Worm (Caenorhabditis elegans): ENCODE data around the gene Y82E9BL.5.
A peak's percentile ranks its signal among the peaks of the same experiment; 100 is the strongest.
"Not testable (repeated sequence)": the region's sequence is repeated elsewhere in the genome, so short reads cannot be mapped to it uniquely, and the experiment has no call there.

Gene Y82E9BL.5

DNA sequence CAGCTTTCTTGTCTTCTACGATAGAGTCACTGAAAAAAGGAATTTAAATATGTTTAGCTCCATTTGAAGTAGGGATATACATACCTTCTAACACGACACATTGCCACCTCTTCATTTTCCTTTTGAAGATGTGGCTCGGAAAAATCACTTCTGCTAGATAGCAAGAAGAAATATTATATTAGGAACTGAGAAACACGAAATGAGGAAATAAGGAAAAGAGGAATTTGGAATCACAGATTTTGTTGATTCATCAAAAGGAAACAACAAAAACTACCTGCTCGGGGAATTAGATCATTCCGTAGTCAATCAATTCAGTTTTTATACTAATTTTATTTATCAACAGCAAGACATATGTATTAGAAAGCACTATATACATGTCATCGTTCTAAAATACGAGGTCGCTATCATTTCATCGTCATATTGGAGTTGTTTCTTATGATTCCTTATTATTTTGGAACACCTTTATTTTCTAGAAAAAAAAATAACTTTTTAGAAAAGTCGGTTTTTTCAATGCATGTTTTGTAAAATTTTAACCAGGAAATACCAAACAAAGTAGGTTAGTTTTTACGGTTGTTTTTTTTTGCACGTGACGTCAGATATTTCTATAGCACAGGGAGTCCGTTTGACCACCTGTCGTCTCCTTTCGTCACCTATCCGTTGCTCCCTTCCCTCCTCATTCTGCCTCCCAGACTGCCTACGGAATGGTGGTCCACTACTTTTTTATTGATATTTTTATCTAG, 33.3 kb upstream of the Y82E9BL.5 start, which contains the start of the genes pals-21 and Y82E9BR.6:
pals-21 (minus strand) TSS at position 101 of the 740 bp plus-strand sequence.
Y82E9BR.6 (plus strand) TSS at position 690 of the 740 bp plus-strand sequence.
- TF ChIP-seq atf-7 (tag; optimal IDR thresholded peaks at IDR 0.05) (no peak), cebp-2 (GFP tag; IDR thresholded peaks at IDR 0.05) (0 out of 2 replicates have a peak, but pooled peaks have one; percentile 8), egl-18 (GFP tag; IDR thresholded peaks at IDR 0.05) (no peak)

DNA sequence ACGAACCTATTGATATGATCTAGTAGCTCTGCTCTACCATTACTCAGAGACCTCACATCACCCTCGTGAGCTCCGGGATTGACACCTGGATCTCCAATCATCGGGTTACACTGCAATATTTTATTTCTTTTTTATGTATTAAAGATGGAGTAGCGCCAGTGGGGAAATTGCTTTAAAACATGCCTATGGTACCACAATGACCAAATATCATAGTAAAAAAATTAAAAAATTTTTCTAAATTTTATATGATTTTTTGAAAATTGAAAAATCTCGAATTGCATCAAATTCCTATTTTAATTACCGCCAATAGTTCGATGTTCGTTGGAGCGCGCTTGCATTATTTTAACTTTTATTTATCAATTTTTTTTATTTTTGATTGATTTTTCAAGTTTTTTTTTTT, 30.5 kb upstream of the Y82E9BL.5 start, which contains the start of gene pals-40:
pals-40 (minus strand) TSS at position 101 of the 400 bp plus-strand sequence.
- TF ChIP-seq zfh-2 (GFP tag; conservative IDR thresholded peaks at IDR 0.05); F52B5.7 (tag; optimal IDR thresholded peaks at IDR 0.05); madf-3 (GFP tag; IDR thresholded peaks at IDR 0.05): not testable (repeated sequence)

DNA sequence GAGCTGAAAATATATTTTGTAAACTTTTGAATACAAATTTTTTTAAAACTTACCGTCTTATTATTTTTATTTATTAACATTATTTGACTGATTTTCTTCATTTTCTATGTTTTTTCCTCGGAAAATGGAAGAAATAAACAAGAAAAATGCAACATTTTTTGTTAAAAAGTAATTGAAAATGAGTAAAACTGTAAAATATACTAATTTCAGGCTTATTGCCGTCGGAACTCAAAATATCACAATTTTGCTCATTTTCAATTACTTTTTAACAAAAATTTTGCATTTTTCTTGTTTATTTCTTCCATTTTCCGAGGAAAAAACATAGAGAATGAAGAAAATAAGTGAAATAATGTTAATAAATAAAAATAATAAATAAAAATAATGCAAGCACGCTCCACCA, 28.1 kb upstream of the Y82E9BL.5 start, which contains the start of gene Y82E9BR.10:
Y82E9BR.10 (minus strand) TSS at position 101 of the 400 bp plus-strand sequence.
- not testable (repeated sequence) for TF ChIP-seq nhr-179 (tag; optimal IDR thresholded peaks at IDR 0.05); madf-6 (GFP tag; IDR thresholded peaks at IDR 0.05); F22D6.2 (tag; optimal IDR thresholded peaks at IDR 0.05)

DNA sequence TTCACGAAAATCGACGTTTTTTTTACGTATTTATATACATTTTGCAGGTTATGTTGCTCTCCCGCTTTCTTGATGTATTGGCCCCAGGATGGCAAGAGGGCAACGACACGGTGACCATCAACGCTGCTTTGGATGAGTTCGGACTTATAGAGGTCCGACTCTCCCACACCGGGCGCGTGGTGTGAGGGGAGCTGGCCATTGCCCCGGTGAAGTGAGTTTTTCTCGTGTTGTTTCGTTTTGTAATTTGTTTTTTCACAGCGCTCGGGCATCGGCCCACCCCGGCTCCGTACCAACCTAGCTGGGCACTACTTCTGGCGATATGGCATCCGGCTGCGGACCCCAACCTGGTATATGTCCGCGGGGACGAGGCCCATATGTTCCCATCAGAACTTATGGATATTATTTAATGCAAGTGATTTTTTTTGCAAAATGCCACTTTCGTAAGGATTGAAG, 26.9 kb upstream of the Y82E9BL.5 start, which contains the start of gene Y82E9BR.20:
Y82E9BR.20 (plus strand) TSS at position 51 of the 453 bp plus-strand sequence.
- TF ChIP-seq Y56A3A.18 (GFP tag; IDR thresholded peaks at IDR 0.05) (no peak), dox-1 (GFP tag; IDR thresholded peaks at IDR 0.05) (no peak), somi-1 (GFP tag; optimal IDR thresholded peaks at IDR 0.05) (no peak), zfh-2 (GFP tag; conservative IDR thresholded peaks at IDR 0.05) (peak; percentile 67)

DNA sequence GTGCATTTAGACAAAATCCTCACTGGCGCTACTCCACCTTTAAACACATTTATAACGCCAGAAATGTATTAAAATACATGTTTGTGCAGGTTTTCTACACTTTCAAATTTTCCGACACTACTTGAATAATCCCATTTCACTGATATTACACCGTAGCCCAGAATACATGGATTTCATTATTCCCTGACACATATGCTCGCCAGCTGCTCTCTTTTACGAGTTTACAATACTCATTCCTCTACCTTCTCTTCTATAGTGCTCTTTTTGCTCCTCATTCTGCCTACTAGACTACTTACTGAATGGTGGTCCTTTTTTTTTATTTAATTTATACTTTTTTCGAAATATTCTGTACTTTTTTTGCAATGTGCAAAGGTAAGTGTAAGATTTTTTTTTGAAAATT, 25.1 kb upstream of the Y82E9BL.5 start:
- TF ChIP-seq egl-44 (GFP tag; IDR thresholded peaks at IDR 0.05) (no peak), lin-54 (GFP tag; optimal IDR thresholded peaks at IDR 0.05) (no peak), lir-1 (GFP tag; conservative IDR thresholded peaks at IDR 0.05) (no peak), attf-3 (GFP tag; conservative IDR thresholded peaks at IDR 0.05) (no peak), K11D2.4 (GFP tag; IDR thresholded peaks at IDR 0.05) (no peak), aptf-3 (GFP tag; IDR thresholded peaks at IDR 0.05) (no peak), B0035.1 (tag; optimal IDR thresholded peaks at IDR 0.05) (no peak), xnd-1 (tag; optimal IDR thresholded peaks at IDR 0.05) (no peak), rpc-1 (optimal IDR thresholded peaks at IDR 0.05) (no peak), rpc-1 (tag; optimal IDR thresholded peaks at IDR 0.05) (no peak), tlf-1 (GFP tag; optimal IDR thresholded peaks at IDR 0.05) (no peak)

DNA sequence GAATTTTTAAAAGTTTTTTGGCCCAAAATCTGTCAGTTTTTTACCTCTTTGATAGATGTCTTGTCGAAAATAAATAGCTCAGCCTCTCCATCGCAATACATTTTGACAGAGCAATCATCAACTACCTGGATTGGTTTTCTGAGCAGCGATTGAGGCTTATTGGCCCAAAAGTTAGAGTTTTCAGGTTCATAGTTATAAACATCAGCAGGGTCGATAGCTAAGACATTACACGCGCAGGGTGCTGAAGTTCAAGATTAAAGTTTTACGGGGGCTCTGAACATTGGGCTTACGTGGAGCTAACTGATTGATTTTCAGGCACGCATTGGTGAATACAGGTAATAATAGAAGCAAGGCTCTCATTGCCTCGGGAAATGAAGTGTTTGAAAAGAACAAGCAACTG, 12.2 kb upstream of the Y82E9BL.5 start, which contains the start of gene Y82E9BR.9:
Y82E9BR.9 (minus strand) TSS at position 101 of the 400 bp plus-strand sequence.
- TF ChIP-seq egrh-3 (GFP tag; IDR thresholded peaks at IDR 0.05) (no peak), Y53G8AR.9 (GFP tag; conservative IDR thresholded peaks at IDR 0.05) (no peak), lin-54 (GFP tag; optimal IDR thresholded peaks at IDR 0.05) (no peak), Y95B8A.8 (GFP tag; IDR thresholded peaks at IDR 0.05) (no peak), aptf-2 (GFP tag; conservative IDR thresholded peaks at IDR 0.05) (no peak), ztf-22 (GFP tag; optimal IDR thresholded peaks at IDR 0.05) (no peak), F23B12.7 (tag; optimal IDR thresholded peaks at IDR 0.05; ENCODE audit: insufficient read depth) (no peak), B0035.1 (tag; optimal IDR thresholded peaks at IDR 0.05) (no peak), snpc-1.3 (tag; optimal IDR thresholded peaks at IDR 0.05; ENCODE audit: insufficient read depth) (no peak), Y53F4B.3 (GFP tag; IDR thresholded peaks at IDR 0.05) (no peak), snpc-1.1 (tag; optimal IDR thresholded peaks at IDR 0.05; ENCODE audit: insufficient read depth) (no peak)

Measured in whole organism, young adult.